Fruit fly (Drosophila melanogaster) S2 (cell line): ENCODE measurements around the gene side-VII.

Experiments used
- CG8478 ChIP-seq: fragments of >200 bp; optimal IDR thresholded peaks from 2 replicates; lab custom pipeline; 2018
- CTCF ChIP-seq, 2 experiments: fragments of >200 bp; optimal IDR thresholded peaks; 2 replicates each; lab custom pipeline; 2018

- TF ChIP-seq CG8478 (lab: Kevin White, UChicago) (no peak), CTCF (optimal IDR thresholded peaks at IDR 0.05; lab: Kevin White, UChicago) (no peak)
Observed at dm6 chr3R:9771519-9771972, 31.8 kb upstream of the side-VII start, which contains the start of gene CG9471.
